Worm (Caenorhabditis elegans) whole organism, early embryonic: ENCODE data around the gene grl-29.

Source experiments
- ama-1 ChIP-seq: fragments of 150-350 bp; optimal IDR thresholded peaks from 2 replicates; lab custom pipeline; 2014
- ceh-13 ChIP-seq: fragments of 200-800 bp; sonication (Bioruptor generic); optimal IDR thresholded peaks from 2 replicates; lab custom pipeline; 2018; ENCODE audit warnings: mild to moderate bottlenecking, missing genetic modification characterization, missing compliant biosample characterization
- flt-1 ChIP-seq: fragments of 200-800 bp; sonication (Bioruptor generic); IDR thresholded peaks from 2 replicates; pipeline ENCODE4 v1.3.6; 2022; ENCODE audit warnings: missing genetic modification characterization, missing compliant biosample characterization
- scrt-1 ChIP-seq: fragments of 200-800 bp; sonication (Bioruptor generic); IDR thresholded peaks from 2 replicates; pipeline ENCODE4 v1.3.6; 2022; ENCODE audit warnings: missing genetic modification characterization, missing compliant biosample characterization
- sea-1 ChIP-seq: fragments of 200-800 bp; sonication (Bioruptor generic); conservative IDR thresholded peaks from 2 replicates; pipeline ENCODE4 v1.3.6; 2022; ENCODE audit warnings: missing genetic modification characterization, missing compliant biosample characterization
- tra-4 ChIP-seq: sonication (generic microtip); optimal IDR thresholded peaks from 2 replicates; lab custom pipeline; 2017; ENCODE audit warnings: missing genetic modification characterization, missing compliant biosample characterization

- no peak for TF ChIP-seq ama-1 (lab: Kevin White, UChicago)
- TF ChIP-seq tra-4 (tag; lab: Kevin White, UChicago), result no peak
- TF ChIP-seq flt-1 (GFP tag; lab: Robert Waterston, UW), result no peak
- TF ChIP-seq scrt-1 (GFP tag; lab: Robert Waterston, UW), result no peak
- no peak for TF ChIP-seq sea-1
- no peak for TF ChIP-seq ceh-13 (GFP tag; lab: Kevin White, UChicago)
These were observed 24.6 kb downstream of the grl-29 start, which contains the start of gene srbc-66 for ce11 chrV:3530403-3530802.
